Worm (Caenorhabditis elegans): ENCODE data around the gene sri-6.
A peak's percentile ranks its signal among the peaks of the same experiment; 100 is the strongest.

Gene sri-6

ce11 chrV:13221066-13221465, 35.6 kb downstream of the sri-6 start:
- TF ChIP-seq nhr-10 (tag; optimal IDR thresholded peaks at IDR 0.05) (no peak), nhr-11 (tag; optimal IDR thresholded peaks at IDR 0.05) (no peak), F13H6.1 (tag; optimal IDR thresholded peaks at IDR 0.05) (no peak), ztf-11 (tag; optimal IDR thresholded peaks at IDR 0.05) (no peak), blmp-1 (tag; optimal IDR thresholded peaks at IDR 0.05; ENCODE audit: insufficient read depth) (no peak), ceh-82 (tag; optimal IDR thresholded peaks at IDR 0.05) (no peak), sma-3 (GFP tag; optimal IDR thresholded peaks at IDR 0.05) (no peak), nhr-12 (tag; optimal IDR thresholded peaks at IDR 0.05) (no peak), Y55F3AM.14 (GFP tag; optimal IDR thresholded peaks at IDR 0.05) (no peak), ztf-1 (GFP tag; conservative IDR thresholded peaks at IDR 0.05) (no peak), nhr-25 (tag; optimal IDR thresholded peaks at IDR 0.05) (no peak)

DNA sequence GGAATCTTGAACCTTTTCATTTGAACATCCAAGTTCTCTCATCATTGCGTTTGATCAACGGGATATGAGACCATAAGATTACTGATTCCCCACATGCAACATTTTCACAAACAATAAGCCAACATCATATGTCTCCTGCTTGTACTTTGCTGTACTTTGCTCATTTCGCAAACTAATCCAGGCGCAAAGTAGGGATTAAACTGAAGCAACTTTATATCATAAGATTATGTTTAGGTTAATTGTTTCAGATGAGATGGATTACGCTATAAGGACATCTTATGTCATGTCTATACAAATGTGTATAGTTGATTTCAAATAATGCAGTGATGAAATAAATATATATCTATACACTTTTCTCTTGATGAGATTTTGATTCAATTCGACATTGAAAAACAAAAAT, 44.1 kb downstream of the sri-6 start:
- no peak for TF ChIP-seq skn-1 (tag; optimal IDR thresholded peaks at IDR 0.05)
- TF ChIP-seq unc-39 (tag; optimal IDR thresholded peaks at IDR 0.05) = no peak
- no peak for TF ChIP-seq lin-11 (tag; optimal IDR thresholded peaks at IDR 0.05)
- no peak for TF ChIP-seq C34F6.9 (tag; optimal IDR thresholded peaks at IDR 0.05)
- no peak for TF ChIP-seq alr-1 (tag; optimal IDR thresholded peaks at IDR 0.05)
- no peak for TF ChIP-seq ceh-82 (tag; optimal IDR thresholded peaks at IDR 0.05)

DNA sequence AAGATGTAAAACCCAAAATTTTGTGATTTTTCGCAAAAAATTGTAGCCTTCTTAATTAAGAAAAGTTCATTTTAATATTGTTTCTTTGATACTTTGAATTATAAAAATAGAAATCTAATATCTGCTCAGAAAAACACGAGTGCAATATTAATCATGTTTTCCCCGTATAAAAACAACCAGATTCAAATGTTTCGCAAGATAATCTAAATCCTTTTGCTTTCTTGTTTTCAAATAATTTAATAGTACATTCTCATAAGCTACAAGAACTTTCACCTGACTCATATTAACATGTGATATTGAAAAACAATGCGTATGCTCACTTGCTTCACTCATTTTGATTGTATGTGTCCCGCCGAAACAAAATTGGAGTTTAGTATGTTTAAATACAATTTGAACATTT, 49.8 kb downstream of the sri-6 start:
- TF ChIP-seq ztf-4 (tag; optimal IDR thresholded peaks at IDR 0.05) (peak; percentile 24), zag-1 (tag; optimal IDR thresholded peaks at IDR 0.05) (no peak), skn-1 (tag; optimal IDR thresholded peaks at IDR 0.05) (peak; percentile 55)

DNA sequence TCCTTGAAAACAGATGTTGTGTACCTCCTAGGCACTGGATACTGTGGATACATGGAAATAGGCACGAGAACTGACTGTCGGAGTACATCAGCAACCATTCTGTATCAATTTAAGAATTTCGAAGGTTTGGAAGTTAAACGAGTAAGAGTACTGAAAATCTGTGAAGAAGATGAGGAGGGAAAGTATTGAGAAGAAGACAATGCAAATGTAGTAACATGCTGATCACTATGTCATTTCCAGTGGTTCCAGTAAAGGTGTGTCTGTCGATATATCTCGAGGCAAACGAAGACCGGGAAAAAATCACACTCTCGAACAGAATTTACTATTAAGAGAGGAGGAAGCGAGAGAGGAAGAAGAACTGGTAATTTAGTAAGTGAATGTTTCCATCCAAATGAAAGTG, 51.0 kb downstream of the sri-6 start, which contains the start of gene dmd-10:
Gene dmd-10, minus strand, starts transcription at position 101 of the 400 bp plus-strand sequence.
- TF ChIP-seq unc-62 (GFP tag; optimal IDR thresholded peaks at IDR 0.05) (no peak), dmd-4 (tag; optimal IDR thresholded peaks at IDR 0.05) (no peak), unc-39 (tag; optimal IDR thresholded peaks at IDR 0.05) (no peak), alr-1 (tag; optimal IDR thresholded peaks at IDR 0.05) (no peak), peb-1 (tag; optimal IDR thresholded peaks at IDR 0.05) (no peak), Y55F3AM.14 (GFP tag; optimal IDR thresholded peaks at IDR 0.05) (no peak), egl-27 (tag; optimal IDR thresholded peaks at IDR 0.05) (no peak), nhr-6 (tag; optimal IDR thresholded peaks at IDR 0.05) (no peak), nhr-129 (tag; optimal IDR thresholded peaks at IDR 0.05) (no peak), nhr-12 (tag; optimal IDR thresholded peaks at IDR 0.05) (no peak), sma-3 (GFP tag; optimal IDR thresholded peaks at IDR 0.05) (no peak), mbf-1 (tag; optimal IDR thresholded peaks at IDR 0.05) (no peak)
